Worm (Caenorhabditis elegans) whole organism, L4/young adult: ENCODE results near the gene alr-1.

ENCODE experiments used
- W03F9.2 ChIP-seq: fragments of 150-350 bp; optimal IDR thresholded peaks from 2 replicates; lab custom pipeline; 2014; ENCODE audit warnings: missing biosample characterization, missing genetic modification characterization
- him-1 ChIP-seq: sonication (generic microtip); optimal IDR thresholded peaks from 2 replicates; lab custom pipeline; 2016; ENCODE audit warnings: missing genotype, missing genetic modification reagents, missing genetic modification characterization, missing compliant biosample characterization

- no peak for TF ChIP-seq him-1 (tag; lab: Kevin White, UChicago)
- no peak for TF ChIP-seq W03F9.2 (tag; lab: Kevin White, UChicago)
Measured at ce11 chrX:11072701-11073100, 52.7 kb downstream of the alr-1 start.
